Worm (Caenorhabditis elegans) whole organism, L4 larva: Measurements from ENCODE around the gene C18A3.10.

Experiments
- F44E2.7 ChIP-seq: fragments of 200-800 bp; sonication (Bioruptor generic); IDR thresholded peaks from 2 replicates; pipeline ENCODE4 v2.1.2; 2022; ENCODE audit warnings: missing genetic modification characterization, missing compliant biosample characterization
- T20F7.1 ChIP-seq: fragments of 200-800 bp; sonication (Bioruptor generic); optimal IDR thresholded peaks from 2 replicates; lab custom pipeline; 2018; ENCODE audit warnings: mild to moderate bottlenecking, missing genetic modification characterization, missing compliant biosample characterization
- T26A8.4 ChIP-seq: fragments of 200-800 bp; sonication (Bioruptor generic); IDR thresholded peaks from 2 replicates; pipeline ENCODE4 v1.3.6; 2022; ENCODE audit warnings: missing genetic modification characterization, missing compliant biosample characterization
- Y105C5A.15 ChIP-seq: fragments of 200-800 bp; sonication (Bioruptor generic); IDR thresholded peaks from 2 replicates; pipeline ENCODE4 v1.3.6; 2022; ENCODE audit warnings: missing genetic modification characterization, missing compliant biosample characterization
- Y75B8A.6 ChIP-seq: fragments of 200-800 bp; sonication (Bioruptor generic); IDR thresholded peaks from 2 replicates; pipeline ENCODE4 v1.3.6; 2022; ENCODE audit warnings: missing genetic modification reagents, missing genetic modification characterization, missing compliant biosample characterization
- ZK337.2 ChIP-seq: fragments of 200-800 bp; sonication (Bioruptor generic); IDR thresholded peaks from 2 replicates; pipeline ENCODE4 v1.3.6; 2022; ENCODE audit warnings: missing genetic modification reagents, missing genetic modification characterization, missing compliant biosample characterization
- aha-1 ChIP-seq: fragments of 150-350 bp; peaks from one replicate; lab custom pipeline; 2014; ENCODE audit warnings: missing biosample characterization, missing genetic modification characterization
- ama-1 ChIP-seq: fragments of 150-350 bp; optimal IDR thresholded peaks from 2 replicates; lab custom pipeline; 2014; ENCODE audit warnings: inconsistent platforms, mixed read lengths
- ceh-44 ChIP-seq: fragments of 200-800 bp; sonication (Bioruptor generic); IDR thresholded peaks from 2 replicates; pipeline ENCODE4 v1.3.6; 2022; ENCODE audit warnings: missing genetic modification reagents, missing genetic modification characterization, missing compliant biosample characterization
- ceh-62 ChIP-seq: sonication (generic microtip); optimal IDR thresholded peaks from 2 replicates; lab custom pipeline; 2017; ENCODE audit warnings: missing biosample characterization, missing genetic modification characterization
- daf-16 ChIP-seq, 3 experiments: sonication (generic microtip); optimal IDR thresholded peaks; 2 replicates each; lab custom pipeline; 2016 to 2017; ENCODE audit warnings: missing genetic modification characterization in 3 of 3, missing genetic modification reagents in 3 of 3, mild to moderate bottlenecking in 2 of 3, missing compliant biosample characterization in 2 of 3, missing biosample characterization in 1 of 3, moderate library complexity in 1 of 3
- daf-19 ChIP-seq: fragments of 200-800 bp; sonication (Bioruptor generic); conservative IDR thresholded peaks from 2 replicates; pipeline ENCODE4 v1.3.6; 2022; ENCODE audit warnings: missing genetic modification characterization, missing compliant biosample characterization
- dmd-9 ChIP-seq: fragments of 200-800 bp; sonication (Bioruptor generic); IDR thresholded peaks from 2 replicates; pipeline ENCODE4 v1.3.6; 2022; ENCODE audit warnings: missing genetic modification reagents, missing genetic modification characterization, missing compliant biosample characterization
- egl-27 ChIP-seq: sonication (generic microtip); optimal IDR thresholded peaks from 3 replicates; lab custom pipeline; 2017; ENCODE audit warnings: missing biosample characterization, missing genetic modification reagents, missing genetic modification characterization
- egl-43 ChIP-seq: fragments of 200-800 bp; sonication (Bioruptor generic); IDR thresholded peaks from 2 replicates; pipeline ENCODE4 v1.3.6; 2022; ENCODE audit warnings: missing genetic modification reagents, missing genetic modification characterization, missing compliant biosample characterization
- fos-1 ChIP-seq: fragments of 150-350 bp; optimal IDR thresholded peaks from 2 replicates; lab custom pipeline; 2014; ENCODE audit warnings: missing biosample characterization, missing genetic modification characterization
- hlh-30 ChIP-seq: sonication (generic microtip); optimal IDR thresholded peaks from 2 replicates; lab custom pipeline; 2017; ENCODE audit warnings: antibody characterized with exemption, mild to moderate bottlenecking, missing genetic modification characterization, missing compliant biosample characterization; ENCODE audit not compliant: insufficient read depth
- hmg-1.1 ChIP-seq: fragments of 200-800 bp; sonication (Bioruptor generic); IDR thresholded peaks from 2 replicates; pipeline ENCODE4 v1.3.6; 2022; ENCODE audit warnings: missing genetic modification reagents, missing genetic modification characterization, missing compliant biosample characterization
- jun-1 ChIP-seq: fragments of 150-350 bp; optimal IDR thresholded peaks from 2 replicates; lab custom pipeline; 2014; ENCODE audit warnings: missing biosample characterization, missing genetic modification reagents, missing genetic modification characterization
- lim-7 ChIP-seq: fragments of 200-800 bp; sonication (Bioruptor generic); IDR thresholded peaks from 2 replicates; pipeline ENCODE4 v1.3.6; 2022; ENCODE audit warnings: missing genetic modification characterization, missing compliant biosample characterization
- lin-13 ChIP-seq: fragments of 150-350 bp; optimal IDR thresholded peaks from 2 replicates; lab custom pipeline; 2014; ENCODE audit warnings: missing biosample characterization, missing genetic modification reagents, missing genetic modification characterization
- lin-38 ChIP-seq: fragments of 200-800 bp; sonication (Bioruptor generic); IDR thresholded peaks from 2 replicates; pipeline ENCODE4 v1.3.6; 2022; ENCODE audit warnings: missing genetic modification reagents, missing genetic modification characterization, missing compliant biosample characterization
- lsy-2 ChIP-seq, 2 experiments: fragments of 150-350 bp in 1 of 2; sonication (generic microtip) in 1 of 2; optimal IDR thresholded peaks; 2 replicates each; lab custom pipeline; 2014 to 2017; ENCODE audit warnings: missing biosample characterization in 2 of 2, missing genetic modification characterization in 2 of 2
- madf-5 ChIP-seq, 2 experiments: fragments of 200-800 bp; sonication (Bioruptor generic); IDR thresholded peaks; 2 replicates each; pipeline ENCODE4 v1.3.6; 2022; ENCODE audit warnings: missing compliant biosample characterization in 2 of 2, missing genetic modification characterization in 2 of 2
- mep-1 ChIP-seq: fragments of 150-350 bp; sonication (generic microtip); optimal IDR thresholded peaks from 3 replicates; lab custom pipeline; 2014; ENCODE audit warnings: missing biosample characterization, missing genetic modification characterization
- mes-2 ChIP-seq: sonication (generic microtip); optimal IDR thresholded peaks from 2 replicates; lab custom pipeline; 2016; ENCODE audit warnings: missing genotype, mild to moderate bottlenecking, missing genetic modification characterization, missing compliant biosample characterization; ENCODE audit not compliant: poor library complexity, severe bottlenecking
- mxl-3 ChIP-seq: fragments of 200-800 bp; sonication (Bioruptor generic); optimal IDR thresholded peaks from 2 replicates; lab custom pipeline; 2018; ENCODE audit warnings: mild to moderate bottlenecking, missing genetic modification characterization, missing compliant biosample characterization
- nhr-10 ChIP-seq: fragments of 150-350 bp; optimal IDR thresholded peaks from 2 replicates; lab custom pipeline; 2014; ENCODE audit warnings: missing biosample characterization, missing genetic modification characterization
- nhr-25 ChIP-seq: sonication (generic microtip); optimal IDR thresholded peaks from 2 replicates; lab custom pipeline; 2017; ENCODE audit warnings: missing genetic modification characterization, mild to moderate bottlenecking, missing compliant biosample characterization, antibody characterized with exemption, moderate library complexity, borderline replicate concordance; ENCODE audit not compliant: insufficient read depth
- nhr-28 ChIP-seq: fragments of 150-350 bp; optimal IDR thresholded peaks from 2 replicates; lab custom pipeline; 2014; ENCODE audit warnings: missing biosample characterization, missing genetic modification characterization
- nhr-41 ChIP-seq: fragments of 200-800 bp; sonication (Bioruptor generic); IDR thresholded peaks from 2 replicates; pipeline ENCODE4 v1.3.6; 2022; ENCODE audit warnings: missing genetic modification reagents, missing genetic modification characterization, missing compliant biosample characterization
- nhr-76 ChIP-seq: fragments of 150-350 bp; optimal IDR thresholded peaks from 2 replicates; lab custom pipeline; 2014; ENCODE audit warnings: missing biosample characterization, missing genetic modification characterization
- nhr-77 ChIP-seq: fragments of 150-350 bp; optimal IDR thresholded peaks from 2 replicates; lab custom pipeline; 2014; ENCODE audit warnings: missing biosample characterization, missing genetic modification characterization
- pha-4 ChIP-seq, 2 experiments: fragments of 150-350 bp in 1 of 2; fragments of 200-800 bp in 1 of 2; sonication (Bioruptor generic) in 1 of 2; IDR thresholded peaks in 1 of 2; optimal IDR thresholded peaks in 1 of 2; 2 replicates each; pipeline versions ENCODE4 v1.3.6 to Lab custom; 2014 to 2022; ENCODE audit warnings: missing genetic modification characterization in 2 of 2, missing genetic modification reagents in 2 of 2, missing biosample characterization in 1 of 2, missing compliant biosample characterization in 1 of 2
- php-3 ChIP-seq: fragments of 200-800 bp; sonication (Bioruptor generic); IDR thresholded peaks from 2 replicates; pipeline ENCODE4 v1.3.6; 2022; ENCODE audit warnings: missing genetic modification reagents, missing genetic modification characterization, missing compliant biosample characterization
- pqm-1 ChIP-seq: sonication (generic microtip); optimal IDR thresholded peaks from 2 replicates; lab custom pipeline; 2017; ENCODE audit warnings: missing biosample characterization, missing genetic modification characterization
- set-16 ChIP-seq: fragments of 200-800 bp; sonication (Bioruptor generic); IDR thresholded peaks from 2 replicates; pipeline ENCODE4 v1.3.6; 2022; ENCODE audit warnings: missing genetic modification reagents, missing genetic modification characterization, missing compliant biosample characterization
- skn-1 ChIP-seq: fragments of 150-350 bp; optimal IDR thresholded peaks from 2 replicates; lab custom pipeline; 2014; ENCODE audit warnings: missing biosample characterization, missing genetic modification characterization
- snpc-1.2 ChIP-seq: fragments of 200-800 bp; sonication (Bioruptor generic); IDR thresholded peaks from 2 replicates; pipeline ENCODE4 v1.3.6; 2022; ENCODE audit warnings: missing genetic modification reagents, missing genetic modification characterization, missing compliant biosample characterization
- spr-3 ChIP-seq: fragments of 200-800 bp; sonication (Bioruptor generic); optimal IDR thresholded peaks from 2 replicates; lab custom pipeline; 2018; ENCODE audit warnings: mild to moderate bottlenecking, missing genetic modification characterization, missing compliant biosample characterization
- unc-62 ChIP-seq, 3 experiments: fragments of 150-350 bp in 1 of 3; sonication (generic microtip); optimal IDR thresholded peaks in 2 of 3; peaks in 1 of 3; 1 replicate in 1 of 3; 2 replicates in 2 of 3; lab custom pipeline; 2014 to 2017; ENCODE audit warnings: missing biosample characterization in 3 of 3, missing genetic modification characterization in 3 of 3, missing genetic modification reagents in 3 of 3, missing genotype in 1 of 3
- vab-7 ChIP-seq: fragments of 200-800 bp; sonication (Bioruptor generic); IDR thresholded peaks from 2 replicates; pipeline ENCODE4 v1.3.6; 2022; ENCODE audit warnings: missing genetic modification reagents, missing genetic modification characterization, missing compliant biosample characterization
- zfp-2 ChIP-seq: sonication (generic microtip); optimal IDR thresholded peaks from 2 replicates; lab custom pipeline; 2016; ENCODE audit warnings: mild to moderate bottlenecking, missing genetic modification characterization, missing compliant biosample characterization
- zip-2 ChIP-seq: fragments of 150-350 bp; optimal IDR thresholded peaks from 2 replicates; lab custom pipeline; 2014; ENCODE audit warnings: missing biosample characterization, missing genetic modification characterization
- ztf-11 ChIP-seq: fragments of 150-350 bp; optimal IDR thresholded peaks from 2 replicates; lab custom pipeline; 2014; ENCODE audit warnings: missing biosample characterization, missing genetic modification characterization
- ztf-7 ChIP-seq: fragments of 150-350 bp; optimal IDR thresholded peaks from 2 replicates; lab custom pipeline; 2014; ENCODE audit warnings: missing biosample characterization, missing genetic modification characterization

Gene C18A3.10

ce11 chrII:5691216-5691771, 24.4 kb downstream of the C18A3.10 start, which contains the start of the genes ndub-5 and eif-2D:
TSS of gene ndub-5 (minus strand) at chrII:5691353.
TSS of gene eif-2D (plus strand) at chrII:5691721.
- TF ChIP-seq snpc-1.2 (GFP tag; lab: Robert Waterston, UW): no peak
- TF ChIP-seq lin-13 (GFP tag; lab: Kevin White, UChicago): no peak
- TF ChIP-seq skn-1 (tag; lab: Kevin White, UChicago): no peak
- no peak for TF ChIP-seq ceh-62 (tag; lab: Kevin White, UChicago)
- TF ChIP-seq ZK337.2 (GFP tag; lab: Robert Waterston, UW): no peak
- no peak for TF ChIP-seq nhr-10 (tag; lab: Kevin White, UChicago)
- TF ChIP-seq lim-7: no peak
- no peak for TF ChIP-seq jun-1 (tag; lab: Kevin White, UChicago)
- no peak for TF ChIP-seq nhr-41
- TF ChIP-seq ama-1: no peak
- TF ChIP-seq unc-62 (GFP tag; optimal IDR thresholded peaks at IDR 0.05 in 1 of 2; lab: Kevin White, UChicago): peak in 1 of 2 experiments; percentile 15
- no peak for TF ChIP-seq unc-62 (tag; optimal IDR thresholded peaks at IDR 0.05; lab: Kevin White, UChicago)
- TF ChIP-seq mep-1: peak; percentile 5
- TF ChIP-seq lin-38: no peak
- peak; percentile 50 for TF ChIP-seq mes-2
- TF ChIP-seq aha-1 (tag; lab: Kevin White, UChicago): peak; percentile 75
- no peak for TF ChIP-seq nhr-76 (tag; lab: Kevin White, UChicago)
- peak in 1 of 2 experiments; percentile 37 for TF ChIP-seq lsy-2 (tag; optimal IDR thresholded peaks at IDR 0.05; lab: Kevin White, UChicago)
- TF ChIP-seq egl-27 (tag; lab: Kevin White, UChicago): no peak
- TF ChIP-seq egl-43: no peak
- no peak for TF ChIP-seq set-16 (GFP tag; lab: Robert Waterston, UW)
- no peak for TF ChIP-seq nhr-77 (tag; lab: Kevin White, UChicago)
- TF ChIP-seq hlh-30 (tag; lab: Kevin White, UChicago): no peak
- TF ChIP-seq vab-7 (GFP tag; lab: Robert Waterston, UW): no peak

ce11 chrII:5688959-5689358, 26.7 kb downstream of the C18A3.10 start, which contains the start of gene C25H3.11:
TSS of gene C25H3.11 (minus strand) at chrII:5689040.
- TF ChIP-seq zfp-2 (tag; lab: Kevin White, UChicago): no peak
- TF ChIP-seq daf-16 (GFP tag; optimal IDR thresholded peaks at IDR 0.05; lab: Kevin White, UChicago): no peak
- peak; percentile 66 for TF ChIP-seq daf-16 (tag; optimal IDR thresholded peaks at IDR 0.05; lab: Kevin White, UChicago)
- TF ChIP-seq ztf-7 (tag; lab: Kevin White, UChicago): no peak
- peak; percentile 86 for TF ChIP-seq hlh-30 (tag; lab: Kevin White, UChicago)
- TF ChIP-seq ceh-62 (tag; lab: Kevin White, UChicago): no peak
- no peak for TF ChIP-seq ceh-44 (GFP tag; lab: Robert Waterston, UW)
- TF ChIP-seq lsy-2 (tag; optimal IDR thresholded peaks at IDR 0.05; lab: Kevin White, UChicago): no peak
- no peak for TF ChIP-seq madf-5 (GFP tag; IDR thresholded peaks at IDR 0.05; lab: Robert Waterston, UW)
- TF ChIP-seq egl-43: 0 out of 2 replicates have a peak, but pooled peaks have one; percentile 55
- TF ChIP-seq php-3: 0 out of 2 replicates have a peak, but pooled peaks have one; percentile 32
- no peak for TF ChIP-seq daf-19 (GFP tag; lab: Robert Waterston, UW)
- TF ChIP-seq zip-2 (tag; lab: Kevin White, UChicago): no peak
- TF ChIP-seq nhr-25: no peak
- TF ChIP-seq Y105C5A.15 (GFP tag; lab: Robert Waterston, UW): no peak
- peak in 1 of 2 experiments; percentile 76 for TF ChIP-seq unc-62 (GFP tag; optimal IDR thresholded peaks at IDR 0.05 in 1 of 2; lab: Kevin White, UChicago)
- no peak for TF ChIP-seq unc-62 (tag; optimal IDR thresholded peaks at IDR 0.05; lab: Kevin White, UChicago)
- TF ChIP-seq nhr-77 (tag; lab: Kevin White, UChicago): peak; percentile 37
- TF ChIP-seq egl-27 (tag; lab: Kevin White, UChicago): no peak
- TF ChIP-seq F44E2.7 (GFP tag; lab: Robert Waterston, UW): 0 out of 2 replicates have a peak, but pooled peaks have one; percentile 45
- TF ChIP-seq T26A8.4 (GFP tag; lab: Robert Waterston, UW): 0 out of 2 replicates have a peak, but pooled peaks have one; percentile 15
- no peak for TF ChIP-seq spr-3 (GFP tag; lab: Kevin White, UChicago)
- TF ChIP-seq vab-7 (GFP tag; lab: Robert Waterston, UW): peak; percentile 20; the same call in 1 of the 2 replicates
- TF ChIP-seq mes-2: peak; percentile 64
- no peak for TF ChIP-seq dmd-9 (GFP tag; lab: Robert Waterston, UW)
- 0 out of 2 replicates have a peak, but pooled peaks have one; percentile 10 for TF ChIP-seq Y75B8A.6 (GFP tag; lab: Robert Waterston, UW)
- no peak for TF ChIP-seq hmg-1.1
- TF ChIP-seq ztf-11 (tag; lab: Kevin White, UChicago): no peak
- TF ChIP-seq nhr-28 (tag; lab: Kevin White, UChicago): peak; percentile 49
- TF ChIP-seq mxl-3 (GFP tag; lab: Kevin White, UChicago): peak; percentile 54
- TF ChIP-seq pqm-1: no peak
- TF ChIP-seq fos-1 (tag; lab: Kevin White, UChicago): no peak
- TF ChIP-seq skn-1 (tag; lab: Kevin White, UChicago): no peak
- no peak for TF ChIP-seq pha-4 (GFP tag; IDR thresholded peaks at IDR 0.05; lab: Robert Waterston, UW)
- no peak for TF ChIP-seq pha-4 (tag; optimal IDR thresholded peaks at IDR 0.05; lab: Kevin White, UChicago)
- TF ChIP-seq T20F7.1: no peak
